Worm (Caenorhabditis elegans) whole organism, L3 larva: ENCODE measurements around the gene C02F5.14.
A peak's percentile ranks its signal among the peaks of the same experiment; 100 is the strongest.

ENCODE experiments used
- R02D3.7 ChIP-seq: fragments of 150-350 bp; optimal IDR thresholded peaks from 2 replicates; lab custom pipeline; 2014; ENCODE audit warnings: missing biosample characterization, missing genetic modification characterization
- ZK546.5 ChIP-seq: sonication (generic microtip); optimal IDR thresholded peaks from 2 replicates; lab custom pipeline; 2017; ENCODE audit warnings: missing biosample characterization, missing genetic modification characterization
- ama-1 ChIP-seq: fragments of 150-350 bp; optimal IDR thresholded peaks from 2 replicates; lab custom pipeline; 2018
- ceh-28 ChIP-seq: fragments of 150-350 bp; optimal IDR thresholded peaks from 2 replicates; lab custom pipeline; 2014; ENCODE audit warnings: missing biosample characterization, missing genetic modification reagents, missing genetic modification characterization
- ceh-9 ChIP-seq: sonication (generic microtip); optimal IDR thresholded peaks from 2 replicates; lab custom pipeline; 2018; ENCODE audit warnings: missing biosample characterization, missing genetic modification characterization
- daf-12 ChIP-seq: fragments of 150-350 bp; optimal IDR thresholded peaks from 2 replicates; lab custom pipeline; 2014; ENCODE audit warnings: missing biosample characterization, missing genetic modification reagents, missing genetic modification characterization
- egl-27 ChIP-seq: sonication (generic microtip); optimal IDR thresholded peaks from 4 replicates; lab custom pipeline; 2017; ENCODE audit warnings: missing biosample characterization, missing genetic modification reagents, missing genetic modification characterization
- egl-5 ChIP-seq: fragments of 150-350 bp; optimal IDR thresholded peaks from 2 replicates; lab custom pipeline; 2017; ENCODE audit warnings: missing biosample characterization, missing genetic modification reagents, missing genetic modification characterization, inconsistent platforms
- elt-2 ChIP-seq: sonication (generic microtip); optimal IDR thresholded peaks from 2 replicates; lab custom pipeline; 2016; ENCODE audit warnings: missing genetic modification reagents, mild to moderate bottlenecking, missing genetic modification characterization, missing compliant biosample characterization
- eor-1 ChIP-seq, 2 experiments: fragments of 150-350 bp; optimal IDR thresholded peaks; 2 replicates each; lab custom pipeline; 2014 to 2018; ENCODE audit warnings: missing biosample characterization in 2 of 2, missing genetic modification characterization in 2 of 2
- fkh-10 ChIP-seq: sonication (generic microtip); optimal IDR thresholded peaks from 2 replicates; lab custom pipeline; 2017; ENCODE audit warnings: missing biosample characterization, missing genetic modification reagents, missing genetic modification characterization
- fkh-2 ChIP-seq: fragments of 150-350 bp; optimal IDR thresholded peaks from 2 replicates; lab custom pipeline; 2014; ENCODE audit warnings: missing biosample characterization, missing genetic modification reagents, missing genetic modification characterization
- fos-1 ChIP-seq: fragments of 150-350 bp; optimal IDR thresholded peaks from 2 replicates; lab custom pipeline; 2014; ENCODE audit warnings: missing biosample characterization, missing genetic modification characterization
- hmg-11 ChIP-seq: sonication (generic microtip); optimal IDR thresholded peaks from 2 replicates; lab custom pipeline; 2016; ENCODE audit warnings: missing genetic modification characterization, missing compliant biosample characterization
- jun-1 ChIP-seq: fragments of 150-350 bp; optimal IDR thresholded peaks from 2 replicates; lab custom pipeline; 2014; ENCODE audit warnings: missing biosample characterization, missing genetic modification reagents, missing genetic modification characterization
- lin-15B ChIP-seq: fragments of 150-350 bp; optimal IDR thresholded peaks from 2 replicates; lab custom pipeline; 2014; ENCODE audit warnings: missing biosample characterization, missing genetic modification characterization
- lin-39 ChIP-seq: fragments of 150-350 bp; optimal IDR thresholded peaks from 2 replicates; lab custom pipeline; 2018; ENCODE audit warnings: missing biosample characterization, missing genetic modification reagents, missing genetic modification characterization
- lsy-12 ChIP-seq: sonication (generic microtip); optimal IDR thresholded peaks from 2 replicates; lab custom pipeline; 2016; ENCODE audit warnings: mild to moderate bottlenecking, missing genetic modification characterization, missing compliant biosample characterization
- nfya-1 ChIP-seq: sonication (generic microtip); optimal IDR thresholded peaks from 2 replicates; lab custom pipeline; 2017; ENCODE audit warnings: missing genetic modification characterization, mild to moderate bottlenecking, missing compliant biosample characterization, antibody characterized with exemption, moderate library complexity; ENCODE audit not compliant: insufficient read depth
- nhr-12 ChIP-seq: fragments of 150-350 bp; optimal IDR thresholded peaks from 2 replicates; lab custom pipeline; 2014; ENCODE audit warnings: missing biosample characterization, missing genetic modification characterization
- nhr-23 ChIP-seq: fragments of 150-350 bp; optimal IDR thresholded peaks from 2 replicates; lab custom pipeline; 2014; ENCODE audit warnings: missing biosample characterization, missing genetic modification reagents, missing genetic modification characterization
- nhr-237 ChIP-seq: fragments of 150-350 bp; optimal IDR thresholded peaks from 2 replicates; lab custom pipeline; 2014; ENCODE audit warnings: missing biosample characterization, missing genetic modification characterization
- nhr-25 ChIP-seq: sonication (generic microtip); optimal IDR thresholded peaks from 2 replicates; lab custom pipeline; 2017; ENCODE audit warnings: missing biosample characterization, missing genetic modification characterization
- nhr-28 ChIP-seq: fragments of 150-350 bp; optimal IDR thresholded peaks from 2 replicates; lab custom pipeline; 2014; ENCODE audit warnings: missing biosample characterization, missing genetic modification characterization
- nhr-43 ChIP-seq: sonication (generic microtip); optimal IDR thresholded peaks from 2 replicates; lab custom pipeline; 2016; ENCODE audit warnings: mild to moderate bottlenecking, missing genetic modification characterization, missing compliant biosample characterization; ENCODE audit not compliant: poor library complexity, severe bottlenecking
- nhr-76 ChIP-seq: fragments of 150-350 bp; sonication (generic microtip); optimal IDR thresholded peaks from 5 replicates; lab custom pipeline; 2014; ENCODE audit warnings: missing biosample characterization, missing genetic modification characterization
- nhr-77 ChIP-seq: fragments of 150-350 bp; optimal IDR thresholded peaks from 2 replicates; lab custom pipeline; 2014; ENCODE audit warnings: missing biosample characterization, missing genetic modification characterization
- pha-4 ChIP-seq: fragments of 150-350 bp; optimal IDR thresholded peaks from 2 replicates; lab custom pipeline; 2014; ENCODE audit warnings: missing biosample characterization, missing genetic modification reagents, missing genetic modification characterization
- pqm-1 ChIP-seq: fragments of 150-350 bp; optimal IDR thresholded peaks from 2 replicates; lab custom pipeline; 2017; ENCODE audit warnings: missing biosample characterization, missing genetic modification characterization, inconsistent platforms
- snpc-4 ChIP-seq: fragments of 150-350 bp; optimal IDR thresholded peaks from 2 replicates; lab custom pipeline; 2014; ENCODE audit warnings: missing biosample characterization, missing genetic modification characterization
- tbx-2 ChIP-seq: sonication (generic microtip); optimal IDR thresholded peaks from 2 replicates; lab custom pipeline; 2016; ENCODE audit warnings: mild to moderate bottlenecking, missing genetic modification characterization, missing compliant biosample characterization
- unc-39 ChIP-seq: sonication (generic microtip); optimal IDR thresholded peaks from 4 replicates; lab custom pipeline; 2017; ENCODE audit warnings: missing biosample characterization, missing genetic modification characterization
- ztf-11 ChIP-seq: fragments of 150-350 bp; optimal IDR thresholded peaks from 2 replicates; lab custom pipeline; 2014; ENCODE audit warnings: missing biosample characterization, missing genetic modification characterization
- ztf-4 ChIP-seq: fragments of 150-350 bp; optimal IDR thresholded peaks from 2 replicates; lab custom pipeline; 2014; ENCODE audit warnings: missing biosample characterization, missing genetic modification characterization

The C02F5.14 gene

ce11 chrIII:8242809-8243208 lies 7.5 kb upstream of the C02F5.14 start, which contains the start of gene C02F5.12:
Gene C02F5.12 (minus strand): TSS chrIII:8243029.
- TF ChIP-seq ztf-11 (tag; lab: Kevin White, UChicago) = no peak
- no peak for TF ChIP-seq nhr-43 (tag; lab: Kevin White, UChicago)
- peak; percentile 24 for TF ChIP-seq hmg-11 (tag; lab: Kevin White, UChicago)
- TF ChIP-seq pha-4 (tag; lab: Kevin White, UChicago) = peak; percentile 72
- no peak for TF ChIP-seq R02D3.7
- TF ChIP-seq nfya-1 (tag; lab: Kevin White, UChicago) = peak; percentile 59
- no peak for TF ChIP-seq unc-39 (tag; lab: Kevin White, UChicago)
- TF ChIP-seq pqm-1 (tag; lab: Kevin White, UChicago) = peak; percentile 22
- TF ChIP-seq lin-15B = no peak
- TF ChIP-seq elt-2 (tag; lab: Kevin White, UChicago) = peak; percentile 43
- TF ChIP-seq snpc-4 (tag; lab: Kevin White, UChicago) = no peak
- no peak for TF ChIP-seq fos-1
- no peak for TF ChIP-seq nhr-76 (tag; lab: Kevin White, UChicago)
- no peak for TF ChIP-seq nhr-237 (tag; lab: Kevin White, UChicago)
- peak; percentile 4 for TF ChIP-seq lsy-12
- peak; percentile 80 for TF ChIP-seq ama-1 (lab: Kevin White, UChicago)
- TF ChIP-seq ceh-28 (tag; lab: Kevin White, UChicago) = no peak
- no peak for TF ChIP-seq tbx-2 (tag; lab: Kevin White, UChicago)
- peak; percentile 26 for TF ChIP-seq nhr-25
- TF ChIP-seq nhr-23 = peak; percentile 17

- no peak for TF ChIP-seq fos-1
- TF ChIP-seq nhr-28 = no peak
- TF ChIP-seq ztf-4 (tag; lab: Kevin White, UChicago) = no peak
- TF ChIP-seq ZK546.5 = no peak
- no peak for TF ChIP-seq eor-1 (tag; optimal IDR thresholded peaks at IDR 0.05; lab: Kevin White, UChicago)
- TF ChIP-seq nhr-77 (tag; lab: Kevin White, UChicago) = no peak
- no peak for TF ChIP-seq pqm-1 (tag; lab: Kevin White, UChicago)
- no peak for TF ChIP-seq pha-4 (tag; lab: Kevin White, UChicago)
- TF ChIP-seq egl-27 (tag; lab: Kevin White, UChicago) = no peak
- TF ChIP-seq nhr-76 (tag; lab: Kevin White, UChicago) = no peak
- TF ChIP-seq nhr-237 (tag; lab: Kevin White, UChicago) = no peak
- no peak for TF ChIP-seq snpc-4 (tag; lab: Kevin White, UChicago)
- no peak for TF ChIP-seq R02D3.7
Observed at ce11 chrIII:8240948-8241347, 5.6 kb upstream of the C02F5.14 start.

ce11 chrIII:8240247-8240646 lies 4.9 kb upstream of the C02F5.14 start:
- TF ChIP-seq nhr-77 (tag; lab: Kevin White, UChicago) = no peak
- no peak for TF ChIP-seq nhr-28
- no peak for TF ChIP-seq lin-15B
- peak; percentile 57 for TF ChIP-seq elt-2 (tag; lab: Kevin White, UChicago)
- no peak for TF ChIP-seq ztf-4 (tag; lab: Kevin White, UChicago)
- peak; percentile 83 for TF ChIP-seq pqm-1 (tag; lab: Kevin White, UChicago)

- TF ChIP-seq pqm-1 (tag; lab: Kevin White, UChicago) (peak; percentile 39), ztf-4 (tag; lab: Kevin White, UChicago) (no peak), hmg-11 (tag; lab: Kevin White, UChicago) (no peak), lsy-12 (no peak), R02D3.7 (no peak), elt-2 (tag; lab: Kevin White, UChicago) (peak; percentile 35), nhr-23 (no peak), eor-1 (tag; optimal IDR thresholded peaks at IDR 0.05; lab: Kevin White, UChicago) (no peak), lin-39 (no peak), pha-4 (tag; lab: Kevin White, UChicago) (peak; percentile 21), fkh-10 (GFP tag; lab: Kevin White, UChicago) (no peak), daf-12 (tag; lab: Kevin White, UChicago) (no peak), nhr-12 (tag; lab: Kevin White, UChicago) (no peak), fos-1 (no peak), jun-1 (no peak), ceh-9 (tag; lab: Kevin White, UChicago) (no peak), ama-1 (lab: Kevin White, UChicago) (no peak), fkh-2 (no peak), unc-39 (tag; lab: Kevin White, UChicago) (no peak), egl-5 (tag; lab: Kevin White, UChicago) (no peak)
Observed at ce11 chrIII:8239325-8239724, 4.0 kb upstream of the C02F5.14 start, which contains the start of gene tsp-1. Gene tsp-1 (minus strand): TSS chrIII:8239423.
